Worm (Caenorhabditis elegans) whole organism, early embryonic: ENCODE data around the gene Y38F2AR.10.
A peak's percentile ranks its signal among the peaks of the same experiment; 100 is the strongest.

Source experiments
- B0310.2 ChIP-seq: sonication (generic microtip); optimal IDR thresholded peaks from 2 replicates; lab custom pipeline; 2016; ENCODE audit warnings: mild to moderate bottlenecking, missing genetic modification characterization, missing compliant biosample characterization
- F13C5.2 ChIP-seq: sonication (generic microtip); optimal IDR thresholded peaks from 2 replicates; lab custom pipeline; 2017; ENCODE audit warnings: mild to moderate bottlenecking, missing genetic modification characterization, inconsistent platforms, missing compliant biosample characterization
- aly-1 ChIP-seq: sonication (generic microtip); optimal IDR thresholded peaks from 2 replicates; lab custom pipeline; 2016; ENCODE audit warnings: missing genetic modification characterization, missing compliant biosample characterization
- ama-1 ChIP-seq: fragments of 150-350 bp; optimal IDR thresholded peaks from 2 replicates; lab custom pipeline; 2014
- ceh-13 ChIP-seq: fragments of 200-800 bp; sonication (Bioruptor generic); optimal IDR thresholded peaks from 2 replicates; lab custom pipeline; 2018; ENCODE audit warnings: mild to moderate bottlenecking, missing genetic modification characterization, missing compliant biosample characterization
- ceh-36 ChIP-seq: sonication (generic microtip); optimal IDR thresholded peaks from 2 replicates; lab custom pipeline; 2016; ENCODE audit warnings: missing genetic modification characterization, inconsistent platforms, missing compliant biosample characterization
- ets-7 ChIP-seq: sonication (generic microtip); optimal IDR thresholded peaks from 2 replicates; lab custom pipeline; 2016; ENCODE audit warnings: missing genotype, missing genetic modification characterization, missing compliant biosample characterization
- flt-1 ChIP-seq: fragments of 200-800 bp; sonication (Bioruptor generic); IDR thresholded peaks from 2 replicates; pipeline ENCODE4 v1.3.6; 2022; ENCODE audit warnings: missing genetic modification characterization, missing compliant biosample characterization
- hmbx-1 ChIP-seq: sonication (generic microtip); optimal IDR thresholded peaks from 2 replicates; lab custom pipeline; 2016; ENCODE audit warnings: mild to moderate bottlenecking, missing genetic modification characterization, missing compliant biosample characterization
- hmg-4 ChIP-seq: fragments of 200-800 bp; sonication (Bioruptor generic); optimal IDR thresholded peaks from 2 replicates; lab custom pipeline; 2018; ENCODE audit warnings: mild to moderate bottlenecking, missing genetic modification characterization, missing compliant biosample characterization
- hnd-1 ChIP-seq: sonication (generic microtip); optimal IDR thresholded peaks from 2 replicates; lab custom pipeline; 2016; ENCODE audit warnings: missing genetic modification characterization, missing compliant biosample characterization
- pes-1 ChIP-seq: fragments of 200-800 bp; sonication (Bioruptor generic); IDR thresholded peaks from 2 replicates; pipeline ENCODE4 v1.3.6; 2022; ENCODE audit warnings: missing genetic modification reagents, missing genetic modification characterization, missing compliant biosample characterization
- scrt-1 ChIP-seq: fragments of 200-800 bp; sonication (Bioruptor generic); IDR thresholded peaks from 2 replicates; pipeline ENCODE4 v1.3.6; 2022; ENCODE audit warnings: missing genetic modification characterization, missing compliant biosample characterization
- sea-1 ChIP-seq: fragments of 200-800 bp; sonication (Bioruptor generic); conservative IDR thresholded peaks from 2 replicates; pipeline ENCODE4 v1.3.6; 2022; ENCODE audit warnings: missing genetic modification characterization, missing compliant biosample characterization
- tbx-11 ChIP-seq: fragments of 200-800 bp; sonication (Bioruptor generic); IDR thresholded peaks from 2 replicates; pipeline ENCODE4 v1.3.6; 2022; ENCODE audit warnings: missing genetic modification characterization, missing compliant biosample characterization
- tbx-37 ChIP-seq: fragments of 200-800 bp; sonication (Bioruptor generic); conservative IDR thresholded peaks from 2 replicates; pipeline ENCODE4 v1.3.6; 2022; ENCODE audit warnings: missing genetic modification reagents, missing genetic modification characterization, missing compliant biosample characterization
- tra-4 ChIP-seq: sonication (generic microtip); optimal IDR thresholded peaks from 2 replicates; lab custom pipeline; 2017; ENCODE audit warnings: missing genetic modification characterization, missing compliant biosample characterization

The Y38F2AR.10 gene

ce11 chrIV:2407704-2408103 lies 8.4 kb upstream of the Y38F2AR.10 start:
- TF ChIP-seq ceh-13 (GFP tag; lab: Kevin White, UChicago) (no peak), B0310.2 (no peak), aly-1 (tag; lab: Kevin White, UChicago) (no peak), pes-1 (GFP tag; lab: Robert Waterston, UW) (no peak), tra-4 (no peak), ets-7 (tag; lab: Kevin White, UChicago) (no peak), hnd-1 (tag; lab: Kevin White, UChicago) (no peak), ceh-36 (tag; lab: Kevin White, UChicago) (no peak)

- TF ChIP-seq ets-7 (tag; lab: Kevin White, UChicago) = no peak
- peak; percentile 97 for TF ChIP-seq ceh-36 (tag; lab: Kevin White, UChicago)
- TF ChIP-seq ama-1 (lab: Kevin White, UChicago) = no peak
Observed at ce11 chrIV:2403374-2403773, 4.1 kb upstream of the Y38F2AR.10 start.

- TF ChIP-seq pes-1 (GFP tag; lab: Robert Waterston, UW) (no peak), scrt-1 (no peak), sea-1 (no peak), ets-7 (tag; lab: Kevin White, UChicago) (no peak), B0310.2 (no peak), hmg-4 (GFP tag; lab: Kevin White, UChicago) (no peak), tbx-37 (no peak), aly-1 (tag; lab: Kevin White, UChicago) (no peak), hnd-1 (tag; lab: Kevin White, UChicago) (no peak), ceh-13 (GFP tag; lab: Kevin White, UChicago) (no peak), F13C5.2 (no peak), tbx-11 (no peak), flt-1 (no peak)
Observed at ce11 chrIV:2400651-2401050, 1.3 kb upstream of the Y38F2AR.10 start.

ce11 chrIV:2398317-2398716 lies 1.0 kb downstream of the Y38F2AR.10 start:
- TF ChIP-seq sea-1 = no peak; the same call in 1 of the 2 replicates
- TF ChIP-seq pes-1 (GFP tag; lab: Robert Waterston, UW) = 0 out of 2 replicates have a peak, but pooled peaks have one; percentile 7
- TF ChIP-seq aly-1 (tag; lab: Kevin White, UChicago) = no peak
- no peak for TF ChIP-seq tbx-11
- TF ChIP-seq hmbx-1 = no peak
- TF ChIP-seq ama-1 (lab: Kevin White, UChicago) = no peak
- TF ChIP-seq ceh-36 (tag; lab: Kevin White, UChicago) = no peak
- TF ChIP-seq tra-4 = no peak
- no peak for TF ChIP-seq ceh-13 (GFP tag; lab: Kevin White, UChicago)
- TF ChIP-seq scrt-1 = no peak
- TF ChIP-seq F13C5.2 = no peak
- no peak for TF ChIP-seq flt-1
- peak; percentile 30 for TF ChIP-seq hmg-4 (GFP tag; lab: Kevin White, UChicago)

- TF ChIP-seq tbx-37 = no peak
Observed at ce11 chrIV:2395997-2396396, 3.3 kb downstream of the Y38F2AR.10 start.

- no peak for TF ChIP-seq ama-1 (lab: Kevin White, UChicago)
- TF ChIP-seq tra-4 = no peak
- TF ChIP-seq hmbx-1 = no peak
- no peak for TF ChIP-seq tbx-37
- TF ChIP-seq aly-1 (tag; lab: Kevin White, UChicago) = no peak
- no peak for TF ChIP-seq ets-7 (tag; lab: Kevin White, UChicago)
- TF ChIP-seq tbx-11 = no peak
- no peak for TF ChIP-seq B0310.2
- no peak for TF ChIP-seq pes-1 (GFP tag; lab: Robert Waterston, UW)
- no peak for TF ChIP-seq sea-1
Observed at ce11 chrIV:2393023-2393422, 6.3 kb downstream of the Y38F2AR.10 start.

ce11 chrIV:2391809-2392208 lies 7.5 kb downstream of the Y38F2AR.10 start:
- no peak for TF ChIP-seq aly-1 (tag; lab: Kevin White, UChicago)

- TF ChIP-seq ceh-36 (tag; lab: Kevin White, UChicago) (no peak), ets-7 (tag; lab: Kevin White, UChicago) (no peak), flt-1 (no peak), ama-1 (lab: Kevin White, UChicago) (no peak)
Observed at ce11 chrIV:2390804-2391203, 8.5 kb downstream of the Y38F2AR.10 start, which contains the start of gene eri-5. eri-5 (plus strand) TSS chrIV:2390821.

- TF ChIP-seq hmbx-1 (peak; percentile 14), B0310.2 (peak; percentile 15), ama-1 (lab: Kevin White, UChicago) (no peak), pes-1 (GFP tag; lab: Robert Waterston, UW) (0 out of 2 replicates have a peak, but pooled peaks have one; percentile 22)
Observed at ce11 chrIV:2390251-2390672, 9.1 kb downstream of the Y38F2AR.10 start.

- TF ChIP-seq hnd-1 (tag; lab: Kevin White, UChicago) (no peak), aly-1 (tag; lab: Kevin White, UChicago) (no peak), scrt-1 (no peak), ama-1 (lab: Kevin White, UChicago) (no peak)
Observed at ce11 chrIV:2389745-2390144, 9.6 kb downstream of the Y38F2AR.10 start.
